Worm (Caenorhabditis elegans) whole organism, L4 larva: ENCODE measurements around the gene B0222.1.

Experiments
- F49E8.2 ChIP-seq: sonication (generic microtip); optimal IDR thresholded peaks from 2 replicates; lab custom pipeline; 2016; ENCODE audit warnings: missing compliant biosample characterization, mild to moderate bottlenecking, missing genetic modification characterization, borderline replicate concordance
- T20F7.1 ChIP-seq: fragments of 200-800 bp; sonication (Bioruptor generic); optimal IDR thresholded peaks from 2 replicates; lab custom pipeline; 2018; ENCODE audit warnings: mild to moderate bottlenecking, missing genetic modification characterization, missing compliant biosample characterization
- Y105C5A.15 ChIP-seq: fragments of 200-800 bp; sonication (Bioruptor generic); IDR thresholded peaks from 2 replicates; pipeline ENCODE4 v1.3.6; 2022; ENCODE audit warnings: missing genetic modification characterization, missing compliant biosample characterization
- ZK337.2 ChIP-seq: fragments of 200-800 bp; sonication (Bioruptor generic); IDR thresholded peaks from 2 replicates; pipeline ENCODE4 v1.3.6; 2022; ENCODE audit warnings: missing genetic modification reagents, missing genetic modification characterization, missing compliant biosample characterization
- ZK546.5 ChIP-seq, 2 experiments: sonication (generic microtip); optimal IDR thresholded peaks; 2 replicates each; lab custom pipeline; 2017; ENCODE audit warnings: missing biosample characterization in 2 of 2, missing genetic modification characterization in 2 of 2
- aha-1 ChIP-seq: fragments of 150-350 bp; peaks from one replicate; lab custom pipeline; 2014; ENCODE audit warnings: missing biosample characterization, missing genetic modification characterization
- arid-1 ChIP-seq: fragments of 200-800 bp; sonication (Bioruptor generic); conservative IDR thresholded peaks from 2 replicates; pipeline ENCODE4 v1.3.6; 2022; ENCODE audit warnings: missing genetic modification reagents, missing genetic modification characterization, missing compliant biosample characterization
- ceh-28 ChIP-seq: fragments of 150-350 bp; optimal IDR thresholded peaks from 2 replicates; lab custom pipeline; 2014; ENCODE audit warnings: missing biosample characterization, missing genetic modification reagents, missing genetic modification characterization
- cey-2 ChIP-seq: sonication (generic microtip); optimal IDR thresholded peaks from 3 replicates; lab custom pipeline; 2017; ENCODE audit warnings: missing genetic modification characterization, mild to moderate bottlenecking, missing compliant biosample characterization, antibody characterized with exemption, borderline replicate concordance; ENCODE audit not compliant: insufficient read depth
- daf-16 ChIP-seq, 3 experiments: sonication (generic microtip); optimal IDR thresholded peaks; 2 replicates each; lab custom pipeline; 2016 to 2017; ENCODE audit warnings: missing genetic modification characterization in 3 of 3, missing genetic modification reagents in 3 of 3, mild to moderate bottlenecking in 2 of 3, missing compliant biosample characterization in 2 of 3, missing biosample characterization in 1 of 3, moderate library complexity in 1 of 3
- dmd-6 ChIP-seq: fragments of 200-800 bp; sonication (Bioruptor generic); IDR thresholded peaks from 2 replicates; pipeline ENCODE4 v1.3.6; 2022; ENCODE audit warnings: missing genetic modification reagents, missing genetic modification characterization, missing compliant biosample characterization
- dmd-9 ChIP-seq: fragments of 200-800 bp; sonication (Bioruptor generic); IDR thresholded peaks from 2 replicates; pipeline ENCODE4 v1.3.6; 2022; ENCODE audit warnings: missing genetic modification reagents, missing genetic modification characterization, missing compliant biosample characterization
- duxl-1 ChIP-seq: sonication (generic microtip); optimal IDR thresholded peaks from 2 replicates; lab custom pipeline; 2016; ENCODE audit warnings: mild to moderate bottlenecking, missing genetic modification characterization, moderate library complexity, missing compliant biosample characterization; ENCODE audit not compliant: poor library complexity
- dve-1 ChIP-seq: sonication (generic microtip); optimal IDR thresholded peaks from 2 replicates; lab custom pipeline; 2017; ENCODE audit warnings: antibody characterized with exemption, mild to moderate bottlenecking, missing genetic modification characterization, missing compliant biosample characterization; ENCODE audit not compliant: insufficient read depth
- hlh-11 ChIP-seq: fragments of 200-800 bp; sonication (Bioruptor generic); optimal IDR thresholded peaks from 2 replicates; lab custom pipeline; 2018; ENCODE audit warnings: mild to moderate bottlenecking, missing genetic modification characterization, missing compliant biosample characterization
- hlh-30 ChIP-seq: sonication (generic microtip); optimal IDR thresholded peaks from 2 replicates; lab custom pipeline; 2017; ENCODE audit warnings: antibody characterized with exemption, mild to moderate bottlenecking, missing genetic modification characterization, missing compliant biosample characterization; ENCODE audit not compliant: insufficient read depth
- jun-1 ChIP-seq: fragments of 150-350 bp; optimal IDR thresholded peaks from 2 replicates; lab custom pipeline; 2014; ENCODE audit warnings: missing biosample characterization, missing genetic modification reagents, missing genetic modification characterization
- lim-7 ChIP-seq: fragments of 200-800 bp; sonication (Bioruptor generic); IDR thresholded peaks from 2 replicates; pipeline ENCODE4 v1.3.6; 2022; ENCODE audit warnings: missing genetic modification characterization, missing compliant biosample characterization
- lin-38 ChIP-seq: fragments of 200-800 bp; sonication (Bioruptor generic); IDR thresholded peaks from 2 replicates; pipeline ENCODE4 v1.3.6; 2022; ENCODE audit warnings: missing genetic modification reagents, missing genetic modification characterization, missing compliant biosample characterization
- lin-39 ChIP-seq: fragments of 150-350 bp; optimal IDR thresholded peaks from 2 replicates; lab custom pipeline; 2014; ENCODE audit warnings: missing biosample characterization, missing genetic modification reagents, missing genetic modification characterization
- mdl-1 ChIP-seq, 2 experiments: fragments of 150-350 bp in 1 of 2; sonication (generic microtip) in 1 of 2; optimal IDR thresholded peaks; 2 replicates each; lab custom pipeline; 2014 to 2017; ENCODE audit warnings: missing biosample characterization in 2 of 2, missing genetic modification characterization in 2 of 2
- mdt-29 ChIP-seq: fragments of 200-800 bp; sonication (Bioruptor generic); IDR thresholded peaks from 2 replicates; pipeline ENCODE4 v1.3.6; 2022; ENCODE audit warnings: missing genetic modification reagents, missing genetic modification characterization, missing compliant biosample characterization
- mxl-2 ChIP-seq: fragments of 200-800 bp; sonication (Bioruptor generic); conservative IDR thresholded peaks from 2 replicates; pipeline ENCODE4 v1.3.6; 2022; ENCODE audit warnings: missing genetic modification reagents, missing genetic modification characterization, missing compliant biosample characterization
- mxl-3 ChIP-seq: fragments of 200-800 bp; sonication (Bioruptor generic); optimal IDR thresholded peaks from 2 replicates; lab custom pipeline; 2018; ENCODE audit warnings: mild to moderate bottlenecking, missing genetic modification characterization, missing compliant biosample characterization
- nhr-10 ChIP-seq: fragments of 150-350 bp; optimal IDR thresholded peaks from 2 replicates; lab custom pipeline; 2014; ENCODE audit warnings: missing biosample characterization, missing genetic modification characterization
- nhr-11 ChIP-seq: fragments of 150-350 bp; optimal IDR thresholded peaks from 2 replicates; lab custom pipeline; 2014; ENCODE audit warnings: missing biosample characterization, missing genetic modification characterization
- nhr-111 ChIP-seq: fragments of 200-800 bp; sonication (Bioruptor generic); optimal IDR thresholded peaks from 2 replicates; lab custom pipeline; 2018; ENCODE audit warnings: mild to moderate bottlenecking, missing genetic modification characterization, missing compliant biosample characterization
- nhr-28 ChIP-seq: fragments of 150-350 bp; optimal IDR thresholded peaks from 2 replicates; lab custom pipeline; 2014; ENCODE audit warnings: missing biosample characterization, missing genetic modification characterization
- nhr-42 ChIP-seq: fragments of 200-800 bp; sonication (Bioruptor generic); IDR thresholded peaks from 2 replicates; pipeline ENCODE4 v1.3.6; 2022; ENCODE audit warnings: missing genetic modification characterization, missing compliant biosample characterization
- nhr-48 ChIP-seq: sonication (generic microtip); optimal IDR thresholded peaks from 2 replicates; lab custom pipeline; 2016; ENCODE audit warnings: mild to moderate bottlenecking, missing genetic modification characterization, missing compliant biosample characterization
- nhr-77 ChIP-seq: fragments of 150-350 bp; optimal IDR thresholded peaks from 2 replicates; lab custom pipeline; 2014; ENCODE audit warnings: missing biosample characterization, missing genetic modification characterization
- sdz-12 ChIP-seq: fragments of 200-800 bp; sonication (Bioruptor generic); optimal IDR thresholded peaks from 2 replicates; lab custom pipeline; 2018; ENCODE audit warnings: mild to moderate bottlenecking, missing genetic modification characterization, missing compliant biosample characterization
- snpc-4 ChIP-seq: fragments of 150-350 bp; optimal IDR thresholded peaks from 2 replicates; lab custom pipeline; 2014; ENCODE audit warnings: missing biosample characterization, missing genetic modification characterization
- tag-97 ChIP-seq: fragments of 200-800 bp; sonication (Bioruptor generic); IDR thresholded peaks from 2 replicates; pipeline ENCODE4 v1.3.6; 2022; ENCODE audit warnings: missing genetic modification characterization, missing compliant biosample characterization
- tra-1 ChIP-seq: fragments of 200-800 bp; sonication (Bioruptor generic); IDR thresholded peaks from 2 replicates; pipeline ENCODE4 v1.3.6; 2022; ENCODE audit warnings: missing genetic modification reagents, missing genetic modification characterization, missing compliant biosample characterization
- unc-62 ChIP-seq, 3 experiments: fragments of 150-350 bp in 1 of 3; sonication (generic microtip); optimal IDR thresholded peaks in 2 of 3; peaks in 1 of 3; 1 replicate in 1 of 3; 2 replicates in 2 of 3; lab custom pipeline; 2014 to 2017; ENCODE audit warnings: missing biosample characterization in 3 of 3, missing genetic modification characterization in 3 of 3, missing genetic modification reagents in 3 of 3, missing genotype in 1 of 3
- zip-11 ChIP-seq: fragments of 200-800 bp; sonication (Bioruptor generic); IDR thresholded peaks from 2 replicates; pipeline ENCODE4 v1.3.6; 2022; ENCODE audit warnings: missing genetic modification characterization, missing compliant biosample characterization

B0222.1 gene

DNA sequence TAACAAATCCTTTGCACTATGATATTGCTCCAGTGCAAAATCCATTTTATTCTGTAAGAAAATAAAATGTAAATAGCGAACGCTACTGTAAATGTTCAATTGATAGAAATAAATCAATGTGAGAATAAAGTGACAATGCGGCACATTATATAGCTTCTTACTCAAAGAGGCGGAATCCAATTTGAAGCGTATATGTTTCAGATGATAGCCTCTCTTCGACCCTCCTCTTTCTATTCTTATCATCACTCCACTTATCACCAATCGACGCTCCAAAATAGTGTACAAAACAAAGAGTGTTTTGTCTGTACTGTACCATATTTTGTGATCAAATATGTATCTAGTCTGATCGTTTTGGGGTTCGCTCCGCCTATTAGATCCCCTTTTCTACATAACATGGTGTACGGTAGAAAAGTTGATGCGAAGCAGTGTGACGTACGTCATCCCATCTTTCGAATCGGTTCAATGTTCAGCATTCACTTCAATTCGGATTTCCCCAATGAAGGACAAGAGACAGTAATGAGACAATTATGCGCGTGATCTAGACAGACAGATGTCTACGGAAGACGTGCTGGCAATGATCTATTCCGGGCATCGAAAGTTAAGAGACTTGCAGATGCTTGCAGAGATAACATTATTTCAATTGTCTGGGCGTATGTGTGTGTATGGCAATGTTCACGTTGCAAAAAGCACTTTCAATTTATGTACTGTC is 12.9 kb downstream of the B0222.1 start, which contains the start of gene spl-2:
TSS of gene spl-2 (minus strand) at position 51 of the 709 bp plus-strand sequence.
- TF ChIP-seq hlh-11 (tag; lab: Kevin White, UChicago) (peak; percentile 35), nhr-48 (tag; lab: Kevin White, UChicago) (peak; percentile 37), T20F7.1 (GFP tag; lab: Kevin White, UChicago) (no peak), nhr-77 (tag; lab: Kevin White, UChicago) (no peak), unc-62 (GFP tag; optimal IDR thresholded peaks at IDR 0.05 in 1 of 2; lab: Kevin White, UChicago) (peak in 1 of 2 experiments; percentile 95), unc-62 (tag; optimal IDR thresholded peaks at IDR 0.05; lab: Kevin White, UChicago) (no peak), nhr-28 (peak; percentile 5), mxl-3 (peak; percentile 56), tra-1 (GFP tag; lab: Robert Waterston, UW) (no peak), dmd-6 (GFP tag; lab: Robert Waterston, UW) (peak; percentile 25; the same call in 1 of the 2 replicates), hlh-30 (peak; percentile 42), mdl-1 (tag; optimal IDR thresholded peaks at IDR 0.05; lab: Kevin White, UChicago) (no peak), duxl-1 (tag; lab: Kevin White, UChicago) (no peak)
- TF ChIP-seq, all 104 proteins: peak for 7

DNA sequence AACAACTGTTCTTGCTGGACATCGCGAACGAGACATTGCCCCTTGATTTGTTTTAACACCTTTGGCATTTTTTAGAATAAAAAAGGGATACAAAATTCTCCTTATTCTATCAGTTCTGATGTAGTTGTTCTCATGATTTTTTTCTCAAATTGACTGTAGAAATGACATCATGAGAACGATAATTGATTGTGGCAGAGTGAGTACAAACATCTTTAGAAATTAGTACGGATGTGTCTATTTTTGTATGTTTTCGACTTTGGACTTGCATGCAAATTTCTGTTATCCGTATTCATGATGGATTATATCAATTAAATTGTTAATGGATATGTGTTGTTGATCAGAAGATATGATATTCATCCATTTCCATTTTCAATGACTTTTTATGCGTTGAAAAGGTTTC is 14.1 kb downstream of the B0222.1 start:
- TF ChIP-seq nhr-111 (GFP tag; lab: Kevin White, UChicago) = no peak
- no peak for TF ChIP-seq nhr-77 (tag; lab: Kevin White, UChicago)

DNA sequence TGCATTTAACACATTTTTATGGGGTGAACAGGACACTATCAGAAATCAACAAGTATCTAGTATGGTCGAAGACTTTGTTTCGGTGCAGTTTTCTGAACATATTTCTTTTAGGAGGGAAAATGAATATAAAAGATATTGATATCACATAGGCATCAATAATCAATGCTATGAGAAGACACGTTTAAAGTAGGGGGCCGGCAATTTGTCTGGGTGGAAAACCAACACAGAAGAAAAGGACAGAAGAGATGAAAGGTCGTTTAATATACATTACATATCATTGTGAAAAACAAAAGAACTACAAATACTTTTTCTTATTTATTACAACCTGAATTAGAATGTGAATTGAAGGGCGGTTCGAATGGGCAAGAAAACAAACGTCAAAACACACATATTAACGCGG is 18.3 kb downstream of the B0222.1 start:
- no peak for TF ChIP-seq nhr-48 (tag; lab: Kevin White, UChicago)
- no peak for TF ChIP-seq tra-1 (GFP tag; lab: Robert Waterston, UW)
- no peak for TF ChIP-seq sdz-12
- no peak for TF ChIP-seq Y105C5A.15
- TF ChIP-seq nhr-11 (tag; lab: Kevin White, UChicago) = no peak
- TF ChIP-seq ceh-28 (tag; lab: Kevin White, UChicago) = no peak
- TF ChIP-seq, all 104 proteins: peak for 0

DNA sequence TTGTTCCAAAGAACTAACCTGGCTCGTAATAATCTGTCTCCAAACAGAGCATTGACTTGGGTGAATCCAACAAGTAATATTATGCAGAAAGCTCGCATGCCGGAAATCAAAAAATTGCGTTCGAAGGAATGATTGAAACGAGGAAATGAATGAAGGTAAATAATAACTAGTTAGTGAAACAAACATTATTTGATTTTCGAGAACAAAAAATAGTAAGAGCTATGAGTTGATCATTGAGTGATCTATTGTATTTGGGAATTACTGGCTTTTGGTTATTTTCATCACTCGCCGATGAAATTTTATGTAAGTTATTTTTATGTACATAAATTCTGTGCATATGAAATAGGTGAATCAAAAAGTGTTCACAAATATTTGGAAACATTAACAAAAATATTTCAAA is 20.7 kb downstream of the B0222.1 start, which contains the start of gene B0222.5:
TSS of gene B0222.5 (minus strand) at position 101 of the 400 bp plus-strand sequence.
- no peak for TF ChIP-seq dve-1 (tag; lab: Kevin White, UChicago)
- TF ChIP-seq daf-16 (GFP tag; optimal IDR thresholded peaks at IDR 0.05; lab: Kevin White, UChicago) = no peak
- no peak for TF ChIP-seq daf-16 (tag; optimal IDR thresholded peaks at IDR 0.05; lab: Kevin White, UChicago)
- TF ChIP-seq mdt-29 (GFP tag; lab: Robert Waterston, UW) = no peak
- TF ChIP-seq dmd-9 (GFP tag; lab: Robert Waterston, UW) = no peak
- no peak for TF ChIP-seq arid-1 (GFP tag; lab: Robert Waterston, UW)
- no peak for TF ChIP-seq nhr-10 (tag; lab: Kevin White, UChicago)
- no peak for TF ChIP-seq F49E8.2 (tag; lab: Kevin White, UChicago)
- peak; percentile 66 for TF ChIP-seq aha-1
- TF ChIP-seq, all 104 proteins: peak for 1

DNA sequence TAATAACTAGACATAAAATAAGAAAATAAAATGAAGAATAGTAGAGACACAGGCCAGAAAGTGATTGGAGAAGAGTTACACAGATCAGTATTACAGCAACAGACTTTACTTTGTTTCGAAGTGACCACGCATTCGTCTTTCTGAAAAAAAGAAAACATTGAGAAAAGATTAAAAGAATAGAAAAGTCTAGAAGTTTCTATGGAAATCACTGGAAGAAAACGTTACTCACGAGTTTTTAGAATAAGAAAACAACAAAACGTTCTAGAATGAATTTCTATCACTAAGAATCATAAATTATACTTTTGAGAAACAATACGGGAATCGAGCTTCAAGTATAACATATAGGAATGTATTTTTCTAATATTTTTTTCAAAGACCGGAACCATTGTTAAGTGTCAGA is 21.6 kb downstream of the B0222.1 start:
- TF ChIP-seq lin-38 (GFP tag; lab: Robert Waterston, UW) (no peak), mdt-29 (GFP tag; lab: Robert Waterston, UW) (peak; percentile 91)
- TF ChIP-seq, all 104 proteins: peak for 1

DNA sequence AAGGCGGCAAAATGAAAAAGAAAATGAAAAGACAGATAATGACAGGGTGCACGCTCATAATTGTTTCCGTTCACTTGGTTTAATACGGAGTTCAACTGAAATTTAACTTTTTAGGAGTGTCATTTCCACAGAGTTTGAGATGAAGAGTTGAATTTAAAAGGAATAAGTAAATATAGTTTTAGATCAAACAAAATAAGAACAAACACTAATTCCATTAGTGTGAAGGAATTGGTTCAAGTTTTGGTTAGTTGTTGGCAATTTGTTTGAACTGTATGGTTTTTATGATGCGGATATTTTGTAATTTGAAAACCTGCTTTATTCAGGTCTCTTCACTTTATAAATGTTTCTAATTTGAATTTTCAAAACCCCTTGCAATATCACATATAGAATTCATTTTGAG is 22.6 kb downstream of the B0222.1 start, which contains the start of gene B0222.15:
TSS of gene B0222.15 (minus strand) at position 101 of the 400 bp plus-strand sequence.
- TF ChIP-seq zip-11 (GFP tag; lab: Robert Waterston, UW) (no peak), nhr-42 (GFP tag; lab: Robert Waterston, UW) (no peak), arid-1 (GFP tag; lab: Robert Waterston, UW) (no peak), mxl-2 (GFP tag; lab: Robert Waterston, UW) (no peak), lim-7 (no peak), hlh-30 (no peak), cey-2 (tag; lab: Kevin White, UChicago) (no peak), unc-62 (GFP tag; optimal IDR thresholded peaks at IDR 0.05 in 1 of 2; lab: Kevin White, UChicago) (no peak), unc-62 (tag; optimal IDR thresholded peaks at IDR 0.05; lab: Kevin White, UChicago) (no peak), ZK337.2 (GFP tag; lab: Robert Waterston, UW) (no peak), jun-1 (tag; lab: Kevin White, UChicago) (no peak), tag-97 (GFP tag; lab: Robert Waterston, UW) (no peak), lin-39 (tag; lab: Kevin White, UChicago) (no peak), Y105C5A.15 (no peak), daf-16 (GFP tag; optimal IDR thresholded peaks at IDR 0.05; lab: Kevin White, UChicago) (no peak), daf-16 (tag; optimal IDR thresholded peaks at IDR 0.05; lab: Kevin White, UChicago) (no peak), ZK546.5 (tag; optimal IDR thresholded peaks at IDR 0.05; lab: Kevin White, UChicago) (no peak), dve-1 (tag; lab: Kevin White, UChicago) (no peak), snpc-4 (tag; lab: Kevin White, UChicago) (no peak)
